Fruit fly (Drosophila melanogaster) whole organism, prepupa: ENCODE measurements around the gene ppk20.

Source experiments
- Blimp-1 ChIP-seq: fragments of 200-800 bp; sonication (Bioruptor generic); optimal IDR thresholded peaks from 3 replicates; lab custom pipeline; 2017; ENCODE audit warnings: missing biosample characterization, missing genetic modification characterization, mild to moderate bottlenecking, moderate library complexity, missing genetic modification reagents
- CG11294 ChIP-seq: fragments of 200-800 bp; sonication (Bioruptor generic); IDR thresholded peaks from 2 replicates; pipeline ENCODE4 v1.3.6; 2022; ENCODE audit warnings: missing biosample characterization, missing genetic modification characterization
- CG9139 ChIP-seq: fragments of 200-800 bp; sonication (Bioruptor generic); optimal IDR thresholded peaks from 3 replicates; lab custom pipeline; 2017; ENCODE audit warnings: missing biosample characterization, mild to moderate bottlenecking, missing genetic modification characterization
- Eip78C ChIP-seq: fragments of 200-800 bp; sonication (Bioruptor generic); peaks from one replicate; lab custom pipeline; 2016; ENCODE audit warnings: missing biosample characterization, missing genetic modification characterization
- Hr39 ChIP-seq: fragments of 200-800 bp; sonication (Bioruptor generic); optimal IDR thresholded peaks from 2 replicates; lab custom pipeline; 2016; ENCODE audit warnings: missing biosample characterization, missing genetic modification characterization
- esn ChIP-seq: fragments of 200-800 bp; sonication (Bioruptor generic); optimal IDR thresholded peaks from 2 replicates; lab custom pipeline; 2016; ENCODE audit warnings: missing biosample characterization, mild to moderate bottlenecking, missing genetic modification characterization, moderate library complexity

dm6 chr3R:29675333-29675732 is 6.7 kb upstream of the ppk20 start, which contains the start of the genes Bub3 and Cap-D2:
- no peak for TF ChIP-seq Blimp-1 (GFP tag; lab: Kevin White, UChicago)
- TF ChIP-seq esn: peak; percentile 76
- TF ChIP-seq Eip78C (GFP tag; lab: Kevin White, UChicago): peak; percentile 84
- TF ChIP-seq CG11294 (GFP tag; lab: Robert Waterston, UW): no peak; the same call in 1 of the 2 replicates
- no peak for TF ChIP-seq CG9139 (GFP tag; lab: Kevin White, UChicago)
- peak; percentile 69 for TF ChIP-seq Hr39 (GFP tag; lab: Kevin White, UChicago)
